Worm (Caenorhabditis elegans): ENCODE data around the gene F47B7.5.

F47B7.5 gene

ce11 chrX:3733321-3733720 lies 35.3 kb downstream of the F47B7.5 start:
- TF ChIP-seq nhr-19 (GFP tag; conservative IDR thresholded peaks at IDR 0.05), result peak; percentile 7; the same call in 1 of the 2 replicates
- no peak for TF ChIP-seq efl-1 (optimal IDR thresholded peaks at IDR 0.05)
- peak in 1 of 2 experiments; percentile 4 for TF ChIP-seq efl-1 (GFP tag; optimal IDR thresholded peaks at IDR 0.05 in 1 of 2)
- no peak for TF ChIP-seq fkh-4 (tag; optimal IDR thresholded peaks at IDR 0.05; ENCODE audit: borderline replicate concordance)
- TF ChIP-seq nhr-71 (tag; optimal IDR thresholded peaks at IDR 0.05), result peak; percentile 30
- TF ChIP-seq dsc-1 (tag; optimal IDR thresholded peaks at IDR 0.05), result peak; percentile 16
- TF ChIP-seq rnt-1 (tag; optimal IDR thresholded peaks at IDR 0.05), result peak; percentile 64
- TF ChIP-seq nhr-76 (tag; optimal IDR thresholded peaks at IDR 0.05), result no peak
- peak; percentile 25 for TF ChIP-seq pag-3 (tag; optimal IDR thresholded peaks at IDR 0.05; ENCODE audit: borderline replicate concordance, insufficient read depth)
- TF ChIP-seq lin-14 (GFP tag; optimal IDR thresholded peaks at IDR 0.05), result peak; percentile 66

- TF ChIP-seq irx-1 (tag; optimal IDR thresholded peaks at IDR 0.05) (no peak), egl-13 (tag; optimal IDR thresholded peaks at IDR 0.05) (peak; percentile 34), ztf-11 (tag; optimal IDR thresholded peaks at IDR 0.05) (no peak), lin-15B (tag; optimal IDR thresholded peaks at IDR 0.05) (no peak), ceh-63 (GFP tag; optimal IDR thresholded peaks at IDR 0.05) (no peak), nhr-85 (tag) (no peak), mep-1 (tag; optimal IDR thresholded peaks at IDR 0.05) (no peak), nhr-71 (tag; optimal IDR thresholded peaks at IDR 0.05) (peak; percentile 34), isw-1 (GFP tag; IDR thresholded peaks at IDR 0.05) (no peak), nhr-12 (tag; optimal IDR thresholded peaks at IDR 0.05) (no peak), C04F5.9 (tag; optimal IDR thresholded peaks at IDR 0.05) (no peak), fkh-8 (tag; optimal IDR thresholded peaks at IDR 0.05) (peak; percentile 4), unc-98 (GFP tag; IDR thresholded peaks at IDR 0.05) (no peak), nhr-20 (tag; optimal IDR thresholded peaks at IDR 0.05) (peak; percentile 21), elt-2 (tag; optimal IDR thresholded peaks at IDR 0.05) (peak; percentile 94), aly-2 (tag; optimal IDR thresholded peaks at IDR 0.05) (no peak), dsc-1 (tag; optimal IDR thresholded peaks at IDR 0.05) (peak; percentile 54), elt-3 (tag; optimal IDR thresholded peaks at IDR 0.05) (no peak), jun-1 (tag; optimal IDR thresholded peaks at IDR 0.05) (no peak), ceh-82 (tag; optimal IDR thresholded peaks at IDR 0.05) (no peak), pax-3 (tag; optimal IDR thresholded peaks at IDR 0.05) (peak; percentile 51), xbp-1 (tag; optimal IDR thresholded peaks at IDR 0.05) (no peak), lin-14 (GFP tag; optimal IDR thresholded peaks at IDR 0.05) (peak; percentile 19), unc-130 (tag; optimal IDR thresholded peaks at IDR 0.05) (no peak), tbx-2 (tag; optimal IDR thresholded peaks at IDR 0.05) (no peak), nhr-77 (tag; optimal IDR thresholded peaks at IDR 0.05) (no peak), alr-1 (tag; optimal IDR thresholded peaks at IDR 0.05; ENCODE audit: borderline replicate concordance) (no peak), nhr-90 (tag; optimal IDR thresholded peaks at IDR 0.05; ENCODE audit: poor library complexity) (no peak), nhr-11 (tag; optimal IDR thresholded peaks at IDR 0.05) (no peak), zip-4 (GFP tag; optimal IDR thresholded peaks at IDR 0.05) (no peak), ces-1 (GFP tag; optimal IDR thresholded peaks at IDR 0.05) (no peak), sptf-1 (tag; optimal IDR thresholded peaks at IDR 0.05) (no peak), Y116A8C.19 (tag; optimal IDR thresholded peaks at IDR 0.05; ENCODE audit: borderline replicate concordance) (no peak), pqm-1 (tag; optimal IDR thresholded peaks at IDR 0.05) (peak; percentile 69), lin-35 (GFP tag; optimal IDR thresholded peaks at IDR 0.05) (peak in 1 of 2 experiments; percentile 31), unc-62 (GFP tag; optimal IDR thresholded peaks at IDR 0.05) (no peak), aha-1 (tag; optimal IDR thresholded peaks at IDR 0.05) (no peak), C34B4.2 (tag; optimal IDR thresholded peaks at IDR 0.05) (no peak), nhr-47 (tag; optimal IDR thresholded peaks at IDR 0.05) (peak; percentile 12), pag-3 (tag; optimal IDR thresholded peaks at IDR 0.05; ENCODE audit: borderline replicate concordance, insufficient read depth) (no peak), snpc-4 (tag; optimal IDR thresholded peaks at IDR 0.05) (no peak)
These were observed 39.6 kb downstream of the F47B7.5 start, which contains the start of gene aex-4 for ce11 chrX:3728970-3729369. Gene aex-4 (plus strand): TSS chrX:3729281.
